Fruit fly (Drosophila melanogaster) whole organism, adult: ENCODE measurements around the gene CG33721.

Experiments
- CG11617 ChIP-seq: fragments of 200-800 bp; sonication (Bioruptor generic); optimal IDR thresholded peaks from 2 replicates; lab custom pipeline; 2017; ENCODE audit warnings: mild to moderate bottlenecking, missing biosample characterization, missing genetic modification reagents, missing genetic modification characterization
- CG14711 ChIP-seq: fragments of 200-800 bp; sonication (Bioruptor generic); optimal IDR thresholded peaks from 2 replicates; lab custom pipeline; 2018; ENCODE audit warnings: missing biosample characterization, mild to moderate bottlenecking, missing genetic modification characterization, moderate library complexity
- CG1620 ChIP-seq: fragments of 200-800 bp; sonication (Bioruptor generic); optimal IDR thresholded peaks from 2 replicates; lab custom pipeline; 2016; ENCODE audit warnings: missing biosample characterization, missing genetic modification characterization
- CG33017 ChIP-seq: fragments of 200-800 bp; sonication (Bioruptor generic); optimal IDR thresholded peaks from 2 replicates; lab custom pipeline; 2018; ENCODE audit warnings: missing biosample characterization, mild to moderate bottlenecking, missing genetic modification characterization, moderate library complexity
- CG7101 ChIP-seq: fragments of 200-800 bp; sonication (Bioruptor generic); optimal IDR thresholded peaks from 2 replicates; lab custom pipeline; 2018; ENCODE audit warnings: missing biosample characterization, mild to moderate bottlenecking, missing genetic modification characterization, moderate library complexity
- Clk ChIP-seq: fragments of 200-800 bp; sonication (Bioruptor generic); optimal IDR thresholded peaks from 2 replicates; lab custom pipeline; 2017; ENCODE audit warnings: missing biosample characterization, missing genetic modification characterization
- Hr96 ChIP-seq: fragments of 200-800 bp; sonication (Bioruptor generic); optimal IDR thresholded peaks from 2 replicates; lab custom pipeline; 2016; ENCODE audit warnings: missing biosample characterization, missing genetic modification characterization
- Mnt ChIP-seq: fragments of 200-800 bp; sonication (Bioruptor generic); optimal IDR thresholded peaks from 2 replicates; lab custom pipeline; 2016; ENCODE audit warnings: missing biosample characterization, mild to moderate bottlenecking, missing genetic modification characterization
- bab1 ChIP-seq: fragments of 200-800 bp; sonication (Bioruptor generic); optimal IDR thresholded peaks from 3 replicates; lab custom pipeline; 2019; ENCODE audit warnings: missing biosample characterization, mild to moderate bottlenecking, missing genetic modification characterization, moderate library complexity
- cnc ChIP-seq, 2 experiments: fragments of >200 bp; optimal IDR thresholded peaks; 2 replicates each; lab custom pipeline; 2017
- kay ChIP-seq: fragments of 200-800 bp; sonication (Bioruptor generic); peaks from one replicate; lab custom pipeline; 2016; ENCODE audit warnings: missing biosample characterization, missing genetic modification characterization, borderline replicate concordance
- pad ChIP-seq: fragments of 200-800 bp; sonication (Bioruptor generic); optimal IDR thresholded peaks from 3 replicates; lab custom pipeline; 2017; ENCODE audit warnings: missing biosample characterization, missing genetic modification characterization, mild to moderate bottlenecking, moderate library complexity, missing genetic modification reagents
- toe ChIP-seq: fragments of 200-800 bp; sonication (Bioruptor generic); optimal IDR thresholded peaks from 2 replicates; lab custom pipeline; 2016; ENCODE audit warnings: missing biosample characterization, missing genetic modification characterization

DNA sequence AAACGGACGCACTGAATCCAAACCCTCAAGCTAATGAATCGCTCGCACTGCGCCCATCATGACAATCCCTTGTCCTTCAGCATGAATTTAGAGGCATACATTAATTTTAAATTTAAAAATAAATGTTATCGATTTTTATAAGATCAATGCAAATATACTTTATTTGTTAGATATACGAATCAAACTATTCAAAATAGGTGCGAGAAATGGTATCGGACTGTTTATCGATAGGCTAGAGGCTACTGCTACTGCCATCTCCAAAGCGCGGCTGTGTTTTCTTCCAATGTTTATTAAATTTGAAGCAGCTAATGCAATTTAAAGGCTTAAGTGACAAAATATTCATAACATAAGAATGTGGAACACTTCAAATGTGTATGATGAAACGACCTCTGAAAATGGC, 50.2 kb downstream of the CG33721 start, which contains the start of gene CG43342:
- TF ChIP-seq Clk (GFP tag; lab: Kevin White, UChicago), result no peak
- TF ChIP-seq CG14711 (tag; lab: Kevin White, UChicago), result no peak
- TF ChIP-seq pad (GFP tag; lab: Kevin White, UChicago), result no peak
- no peak for TF ChIP-seq kay
- TF ChIP-seq bab1, result no peak
- no peak for TF ChIP-seq Mnt
- no peak for TF ChIP-seq toe (GFP tag; lab: Kevin White, UChicago)
- TF ChIP-seq CG11617 (GFP tag; lab: Kevin White, UChicago), result no peak
- TF ChIP-seq cnc (optimal IDR thresholded peaks at IDR 0.05; lab: Kevin White, UChicago), result no peak
- no peak for TF ChIP-seq Hr96 (GFP tag; lab: Kevin White, UChicago)
- no peak for TF ChIP-seq CG1620 (GFP tag; lab: Kevin White, UChicago)
- peak; percentile 67 for TF ChIP-seq CG7101 (tag; lab: Kevin White, UChicago)
- TF ChIP-seq CG33017 (tag; lab: Kevin White, UChicago), result no peak
